Fruit fly (Drosophila melanogaster): Measurements from ENCODE around the gene CG7872.

CG7872 gene

dm6 chrX:15618953-15619630 is 41.1 kb downstream of the CG7872 start (continued):
- peak; percentile 83 for TF ChIP-seq bcd (GFP tag; optimal IDR thresholded peaks at IDR 0.05)
- peak; percentile 77 for TF ChIP-seq ssp (GFP tag; IDR thresholded peaks at IDR 0.05)
- peak; percentile 72 for TF ChIP-seq CG4707 (GFP tag; optimal IDR thresholded peaks at IDR 0.05)
- no peak for TF ChIP-seq unc-4 (GFP tag; IDR thresholded peaks at IDR 0.05; ENCODE audit: partially characterized antibody)
- peak; percentile 63 for TF ChIP-seq CG9215 (GFP tag; IDR thresholded peaks at IDR 0.05)
- peak; percentile 50 for TF ChIP-seq Usf (GFP tag; optimal IDR thresholded peaks at IDR 0.05)
- TF ChIP-seq CG7357 (GFP tag; IDR thresholded peaks at IDR 0.05), result peak; percentile 33; the same call in 1 of the 3 replicates
- TF ChIP-seq Mad (GFP tag; optimal IDR thresholded peaks at IDR 0.05), result peak; percentile 63
- peak; percentile 65 for TF ChIP-seq CG6254 (GFP tag; optimal IDR thresholded peaks at IDR 0.05)
- peak; percentile 87 for TF ChIP-seq sug (tag; optimal IDR thresholded peaks at IDR 0.05)
- TF ChIP-seq br (optimal IDR thresholded peaks at IDR 0.05), result no peak
- TF ChIP-seq slp2 (GFP tag; optimal IDR thresholded peaks at IDR 0.05), result peak; percentile 60
- peak; percentile 80; the same call in 2 of the 3 replicates for TF ChIP-seq otp (GFP tag; IDR thresholded peaks at IDR 0.05)
- TF ChIP-seq chn (GFP tag; optimal IDR thresholded peaks at IDR 0.05), result peak; percentile 64
- TF ChIP-seq CG5953 (GFP tag; IDR thresholded peaks at IDR 0.05), result no peak
- TF ChIP-seq MTF-1 (GFP tag; optimal IDR thresholded peaks at IDR 0.05; ENCODE audit: borderline replicate concordance), result peak; percentile 3
- peak; percentile 82 for TF ChIP-seq phol (tag; optimal IDR thresholded peaks at IDR 0.05)
- TF ChIP-seq mirr (GFP tag; optimal IDR thresholded peaks at IDR 0.05), result no peak
- no peak for TF ChIP-seq CG13287 (GFP tag; IDR thresholded peaks at IDR 0.05; ENCODE audit: partially characterized antibody)
- peak; percentile 79 for TF ChIP-seq H15 (GFP tag; IDR thresholded peaks at IDR 0.05)
- peak; percentile 76 for TF ChIP-seq onecut (GFP tag; IDR thresholded peaks at IDR 0.05)
- no peak for TF ChIP-seq CG16813 (GFP tag; IDR thresholded peaks at IDR 0.05; ENCODE audit: partially characterized antibody)
- peak; percentile 88 for TF ChIP-seq CG9817 (tag; optimal IDR thresholded peaks at IDR 0.05)
- TF ChIP-seq CTCF (GFP tag; optimal IDR thresholded peaks at IDR 0.05), result peak; percentile 12
- TF ChIP-seq crc (GFP tag; optimal IDR thresholded peaks at IDR 0.05), result peak; percentile 32
- peak; percentile 83 for TF ChIP-seq Abd-B (GFP tag; optimal IDR thresholded peaks at IDR 0.05)
- TF ChIP-seq NFAT (GFP tag; IDR thresholded peaks at IDR 0.05), result peak; percentile 59; the same call in 1 of the 2 replicates
- TF ChIP-seq CrebB (tag; optimal IDR thresholded peaks at IDR 0.05), result peak; percentile 49
- peak; percentile 78 for TF ChIP-seq CG32532 (GFP tag; IDR thresholded peaks at IDR 0.05)
- TF ChIP-seq CG12769 (tag; optimal IDR thresholded peaks at IDR 0.05), result peak; percentile 80
- TF ChIP-seq CG10462 (GFP tag; optimal IDR thresholded peaks at IDR 0.05), result peak; percentile 32
- peak; percentile 47 to 80 for TF ChIP-seq Hr51 (GFP tag; optimal IDR thresholded peaks at IDR 0.05)
- peak; percentile 66 for TF ChIP-seq ems (GFP tag; optimal IDR thresholded peaks at IDR 0.05)
- peak; percentile 45 for TF ChIP-seq CG15011 (GFP tag; optimal IDR thresholded peaks at IDR 0.05)
- no peak for TF ChIP-seq Dll (GFP tag; IDR thresholded peaks at IDR 0.05; ENCODE audit: partially characterized antibody)
- TF ChIP-seq luna (GFP tag; optimal IDR thresholded peaks at IDR 0.05), result no peak
- peak; percentile 61 for TF ChIP-seq kah (GFP tag; optimal IDR thresholded peaks at IDR 0.05)
- TF ChIP-seq vvl (GFP tag; IDR thresholded peaks at IDR 0.05), result peak; percentile 83
- TF ChIP-seq CG7963 (GFP tag; IDR thresholded peaks at IDR 0.05; ENCODE audit: partially characterized antibody), result no peak
- TF ChIP-seq CG3281 (GFP tag; optimal IDR thresholded peaks at IDR 0.05), result peak; percentile 69
- TF ChIP-seq CG34224 (GFP tag; IDR thresholded peaks at IDR 0.05; ENCODE audit: partially characterized antibody), result no peak
- 0 out of 2 replicates have a peak, but pooled peaks have one; percentile 37 for TF ChIP-seq sim (GFP tag; IDR thresholded peaks at IDR 0.05)
- no peak for TF ChIP-seq Dip2 (GFP tag; IDR thresholded peaks at IDR 0.05)
- TF ChIP-seq CG10979 (tag; optimal IDR thresholded peaks at IDR 0.05), result peak; percentile 82
- TF ChIP-seq h (optimal IDR thresholded peaks at IDR 0.05), result no peak
- no peak for TF ChIP-seq lbe (GFP tag; optimal IDR thresholded peaks at IDR 0.05)
- TF ChIP-seq run (tag; optimal IDR thresholded peaks at IDR 0.05), result peak; percentile 60
- no peak for TF ChIP-seq yki (optimal IDR thresholded peaks at IDR 0.05)
- peak; percentile 85 for TF ChIP-seq Ptx1 (GFP tag; IDR thresholded peaks at IDR 0.05)
- TF ChIP-seq CG7987 (GFP tag; optimal IDR thresholded peaks at IDR 0.05), result no peak
- peak; percentile 66 for TF ChIP-seq Jarid2 (GFP tag; optimal IDR thresholded peaks at IDR 0.05)

Measured in whole organism, embryonic.